Worm (Caenorhabditis elegans): ENCODE results near the gene aqp-11.

The aqp-11 gene

ce11 chrIII:13721066-13721465 is 48.0 kb downstream of the aqp-11 start (continued):
- peak; percentile 34; the same call in 1 of the 2 replicates for TF ChIP-seq dox-1 (GFP tag; IDR thresholded peaks at IDR 0.05)
- TF ChIP-seq B0336.3 (GFP tag; IDR thresholded peaks at IDR 0.05), result peak; percentile 42; the same call in 1 of the 2 replicates
- no peak for TF ChIP-seq hlh-26 (GFP tag; conservative IDR thresholded peaks at IDR 0.05)
- TF ChIP-seq ztf-28 (GFP tag; IDR thresholded peaks at IDR 0.05), result 0 out of 2 replicates have a peak, but pooled peaks have one; percentile 55
- TF ChIP-seq cebp-1 (GFP tag; IDR thresholded peaks at IDR 0.05), result no peak; the same call in 1 of the 2 replicates
- TF ChIP-seq cebp-1 (tag; optimal IDR thresholded peaks at IDR 0.05), result peak; percentile 60
- TF ChIP-seq F49E8.2 (tag; optimal IDR thresholded peaks at IDR 0.05; ENCODE audit: insufficient read depth), result no peak
- TF ChIP-seq unc-62 (GFP tag; optimal IDR thresholded peaks at IDR 0.05), result no peak
- no peak for TF ChIP-seq ztf-3 (GFP tag; optimal IDR thresholded peaks at IDR 0.05)
- no peak for TF ChIP-seq mel-28 (tag; optimal IDR thresholded peaks at IDR 0.05; ENCODE audit: borderline replicate concordance)
- TF ChIP-seq ztf-18 (tag; optimal IDR thresholded peaks at IDR 0.05), result no peak
- TF ChIP-seq ekl-4 (GFP tag; IDR thresholded peaks at IDR 0.05), result no peak
- TF ChIP-seq nfyb-1 (GFP tag; IDR thresholded peaks at IDR 0.05), result 0 out of 2 replicates have a peak, but pooled peaks have one; percentile 14
- peak; percentile 5 for TF ChIP-seq somi-1 (GFP tag; optimal IDR thresholded peaks at IDR 0.05)
- TF ChIP-seq rcor-1 (GFP tag; IDR thresholded peaks at IDR 0.05), result no peak
- TF ChIP-seq nfya-1 (tag; optimal IDR thresholded peaks at IDR 0.05; ENCODE audit: borderline replicate concordance, insufficient read depth), result no peak
- no peak for TF ChIP-seq nhr-80 (tag; optimal IDR thresholded peaks at IDR 0.05)
- no peak for TF ChIP-seq nhr-120 (GFP tag; IDR thresholded peaks at IDR 0.05)
- TF ChIP-seq tlf-1 (GFP tag; optimal IDR thresholded peaks at IDR 0.05), result no peak
- TF ChIP-seq efl-1 (GFP tag; optimal IDR thresholded peaks at IDR 0.05), result no peak
- no peak for TF ChIP-seq let-526 (GFP tag; IDR thresholded peaks at IDR 0.05)
- no peak for TF ChIP-seq Y79H2A.3 (GFP tag; conservative IDR thresholded peaks at IDR 0.05)
- 0 out of 2 replicates have a peak, but pooled peaks have one; percentile 33 for TF ChIP-seq lin-26 (GFP tag; IDR thresholded peaks at IDR 0.05)
- TF ChIP-seq atf-7 (tag; optimal IDR thresholded peaks at IDR 0.05), result no peak
- TF ChIP-seq gei-17 (GFP tag; optimal IDR thresholded peaks at IDR 0.05), result no peak
- no peak for TF ChIP-seq lin-54 (GFP tag; optimal IDR thresholded peaks at IDR 0.05)
- TF ChIP-seq hsf-1 (GFP tag; IDR thresholded peaks at IDR 0.05), result 0 out of 2 replicates have a peak, but pooled peaks have one; percentile 50
- TF ChIP-seq athp-1 (tag; optimal IDR thresholded peaks at IDR 0.05), result no peak
- no peak for TF ChIP-seq snpc-1.3 (tag; optimal IDR thresholded peaks at IDR 0.05; ENCODE audit: insufficient read depth)
- TF ChIP-seq nhr-179 (tag; optimal IDR thresholded peaks at IDR 0.05), result no peak
- TF ChIP-seq ceh-27 (GFP tag; optimal IDR thresholded peaks at IDR 0.05), result no peak
- no peak for TF ChIP-seq lin-35 (GFP tag; optimal IDR thresholded peaks at IDR 0.05)
- TF ChIP-seq K11D2.4 (GFP tag; IDR thresholded peaks at IDR 0.05), result no peak
- TF ChIP-seq bed-2 (GFP tag; IDR thresholded peaks at IDR 0.05), result peak; percentile 27; the same call in 1 of the 2 replicates
- TF ChIP-seq fkh-3 (tag; optimal IDR thresholded peaks at IDR 0.05), result no peak
- peak; percentile 48 for TF ChIP-seq repo-1 (tag; optimal IDR thresholded peaks at IDR 0.05)
- peak; percentile 74 for TF ChIP-seq akir-1 (GFP tag; optimal IDR thresholded peaks at IDR 0.05)
- TF ChIP-seq ZK185.1 (tag; optimal IDR thresholded peaks at IDR 0.05; ENCODE audit: poor library complexity, severe bottlenecking), result no peak
- no peak for TF ChIP-seq madf-10 (tag; optimal IDR thresholded peaks at IDR 0.05)
- no peak for TF ChIP-seq attf-5 (GFP tag; optimal IDR thresholded peaks at IDR 0.05)
- TF ChIP-seq mes-4 (tag; optimal IDR thresholded peaks at IDR 0.05), result no peak
- TF ChIP-seq ztf-22 (GFP tag; optimal IDR thresholded peaks at IDR 0.05), result no peak
- no peak for TF ChIP-seq aptf-3 (GFP tag; IDR thresholded peaks at IDR 0.05)
- TF ChIP-seq dpl-1 (GFP tag; optimal IDR thresholded peaks at IDR 0.05), result no peak
- 0 out of 2 replicates have a peak, but pooled peaks have one; percentile 59 for TF ChIP-seq cebp-2 (GFP tag; IDR thresholded peaks at IDR 0.05)
- TF ChIP-seq mxl-1 (tag; optimal IDR thresholded peaks at IDR 0.05), result no peak
- TF ChIP-seq snpc-4 (GFP tag; optimal IDR thresholded peaks at IDR 0.05), result no peak
- no peak for TF ChIP-seq snpc-4 (tag; optimal IDR thresholded peaks at IDR 0.05)
- TF ChIP-seq Y53G8AR.9 (GFP tag; conservative IDR thresholded peaks at IDR 0.05), result no peak
